Fruit fly (Drosophila melanogaster): ENCODE data around the gene Hrb27C.

The Hrb27C gene

dm6 chr2L:6939698-6940097 is 19.2 kb downstream of the Hrb27C start:
- TF ChIP-seq noc (tag; optimal IDR thresholded peaks at IDR 0.05), result no peak

dm6 chr2L:6941731-6942130 is 21.2 kb downstream of the Hrb27C start:
- TF ChIP-seq noc (tag; optimal IDR thresholded peaks at IDR 0.05), result no peak

- no peak for TF ChIP-seq noc (tag; optimal IDR thresholded peaks at IDR 0.05)
These were observed 22.2 kb downstream of the Hrb27C start, which contains the start of gene CG18304 for dm6 chr2L:6942714-6943113. TSS of gene CG18304 (minus strand) at chr2L:6942814.

dm6 chr2L:6945088-6945487 is 24.6 kb downstream of the Hrb27C start, which contains the start of gene Fgop2:
TSS of gene Fgop2 (minus strand) at chr2L:6945289.
- no peak for TF ChIP-seq noc (tag; optimal IDR thresholded peaks at IDR 0.05)

- no peak for TF ChIP-seq noc (tag; optimal IDR thresholded peaks at IDR 0.05)
These were observed 28.0 kb downstream of the Hrb27C start, which contains the start of gene ihog for dm6 chr2L:6948540-6948942. TSS of gene ihog (minus strand) at chr2L:6948808.

- TF ChIP-seq noc (tag; optimal IDR thresholded peaks at IDR 0.05), result peak; percentile 89
These were observed 29.6 kb downstream of the Hrb27C start, which contains the start of the genes Gas41 and SA1 for dm6 chr2L:6950096-6950495. TSS of gene Gas41 (minus strand) at chr2L:6950207. TSS of gene SA1 (plus strand) at chr2L:6950421.

dm6 chr2L:6956725-6957124 is 36.2 kb downstream of the Hrb27C start, which contains the start of the genes CG13775 and CG3430:
TSS of gene CG13775 (minus strand) at chr2L:6956950.
TSS of gene CG3430 (plus strand) at chr2L:6957008.
- no peak for TF ChIP-seq noc (tag; optimal IDR thresholded peaks at IDR 0.05)

- TF ChIP-seq noc (tag; optimal IDR thresholded peaks at IDR 0.05), result no peak
These were observed 39.7 kb downstream of the Hrb27C start, which contains the start of the genes Atac1 and Hmgcl for dm6 chr2L:6960165-6960564. TSS of gene Atac1 (minus strand) at chr2L:6960328. TSS of gene Hmgcl (plus strand) at chr2L:6960377.

dm6 chr2L:6964022-6964434 is 43.5 kb downstream of the Hrb27C start, which contains the start of the genes sip2 and Coprox:
TSS of gene sip2 (minus strand) at chr2L:6964074.
TSS of gene Coprox (plus strand) at chr2L:6964421.
- TF ChIP-seq noc (tag; optimal IDR thresholded peaks at IDR 0.05), result peak; percentile 59

dm6 chr2L:6964632-6965031 is 44.1 kb downstream of the Hrb27C start:
- no peak for TF ChIP-seq noc (tag; optimal IDR thresholded peaks at IDR 0.05)

- no peak for TF ChIP-seq noc (tag; optimal IDR thresholded peaks at IDR 0.05)
These were observed 45.8 kb downstream of the Hrb27C start for dm6 chr2L:6966309-6966708.

dm6 chr2L:6967422-6968012 is 47.0 kb downstream of the Hrb27C start, which contains the start of gene Sumo:
TSS of gene Sumo (minus strand) at chr2L:6967644.
- no peak for TF ChIP-seq noc (tag; optimal IDR thresholded peaks at IDR 0.05)

dm6 chr2L:6968013-6968517 is 47.6 kb downstream of the Hrb27C start:
- TF ChIP-seq noc (tag; optimal IDR thresholded peaks at IDR 0.05), result no peak

dm6 chr2L:6970813-6971212 is 50.3 kb downstream of the Hrb27C start:
- no peak for TF ChIP-seq noc (tag; optimal IDR thresholded peaks at IDR 0.05)

dm6 chr2L:6971597-6972036 is 51.1 kb downstream of the Hrb27C start, which contains the start of gene snRNP-U1-70K:
TSS of gene snRNP-U1-70K (minus strand) at chr2L:6971737.
- TF ChIP-seq noc (tag; optimal IDR thresholded peaks at IDR 0.05), result no peak

Data from whole organism, larva.